Worm (Caenorhabditis elegans) whole organism, dauer: Measurements from ENCODE around the gene K02B2.6.

Experiments used
- unc-62 ChIP-seq: sonication (generic microtip); optimal IDR thresholded peaks from 2 replicates; lab custom pipeline; 2017; ENCODE audit warnings: missing biosample characterization, missing genetic modification reagents, missing genetic modification characterization

Gene K02B2.6

DNA sequence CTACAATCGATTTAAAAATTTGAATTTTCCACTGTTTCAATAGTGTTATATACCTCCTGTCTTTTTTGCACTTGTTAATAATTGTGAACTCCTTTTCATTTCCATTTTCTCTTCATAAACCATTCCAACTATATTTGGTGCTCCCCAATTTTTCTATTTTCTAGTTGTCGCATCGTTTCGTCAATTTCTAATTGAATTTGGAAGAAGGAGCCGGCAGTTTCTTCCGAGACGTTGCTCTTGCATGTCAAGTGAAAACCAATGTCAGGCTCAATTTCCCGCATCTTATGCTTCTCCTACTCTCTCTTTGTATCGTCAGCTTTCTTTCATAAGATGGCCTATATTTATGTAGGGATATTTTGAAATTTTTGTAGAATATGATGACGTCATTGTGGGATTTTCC is 34.3 kb downstream of the K02B2.6 start:
- no peak for TF ChIP-seq unc-62 (GFP tag; lab: Kevin White, UChicago)

DNA sequence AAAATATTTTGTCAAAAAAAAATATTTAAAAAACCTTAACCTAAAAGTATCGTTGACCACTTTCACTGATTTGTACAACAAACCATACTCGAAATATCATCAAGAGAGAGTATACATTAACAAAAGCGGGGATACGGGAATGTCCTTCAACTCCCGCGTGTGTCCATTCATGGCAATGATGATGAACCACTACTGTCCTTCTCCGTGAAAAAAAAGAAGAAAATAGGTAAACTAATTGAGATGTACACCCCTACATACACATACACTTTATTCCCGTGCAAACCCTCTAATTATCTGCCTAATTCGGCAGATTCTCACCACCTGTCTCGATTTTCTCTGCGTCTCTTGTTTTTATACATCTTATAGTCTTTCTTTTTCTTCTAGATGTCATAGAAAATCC is 35.4 kb downstream of the K02B2.6 start:
- no peak for TF ChIP-seq unc-62 (GFP tag; lab: Kevin White, UChicago)

DNA sequence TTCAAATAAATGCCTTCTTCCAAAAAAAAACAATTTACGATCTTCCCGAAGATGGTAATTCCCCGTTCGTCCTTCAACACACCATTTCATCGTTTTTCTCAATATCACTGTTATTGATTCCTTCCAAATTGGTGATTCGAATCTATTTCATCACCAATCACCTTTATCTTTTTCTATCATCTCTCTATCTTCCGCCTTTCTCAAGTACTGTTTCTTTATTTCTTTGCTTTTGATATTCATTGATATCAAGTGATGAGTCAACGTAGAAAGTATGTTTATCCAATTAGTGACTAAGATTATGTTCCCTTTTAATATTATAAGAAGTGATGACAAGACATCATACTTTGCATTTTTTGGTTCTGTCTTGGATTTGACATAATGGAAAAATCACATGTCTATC is 37.8 kb downstream of the K02B2.6 start:
- TF ChIP-seq unc-62 (GFP tag; lab: Kevin White, UChicago): no peak

DNA sequence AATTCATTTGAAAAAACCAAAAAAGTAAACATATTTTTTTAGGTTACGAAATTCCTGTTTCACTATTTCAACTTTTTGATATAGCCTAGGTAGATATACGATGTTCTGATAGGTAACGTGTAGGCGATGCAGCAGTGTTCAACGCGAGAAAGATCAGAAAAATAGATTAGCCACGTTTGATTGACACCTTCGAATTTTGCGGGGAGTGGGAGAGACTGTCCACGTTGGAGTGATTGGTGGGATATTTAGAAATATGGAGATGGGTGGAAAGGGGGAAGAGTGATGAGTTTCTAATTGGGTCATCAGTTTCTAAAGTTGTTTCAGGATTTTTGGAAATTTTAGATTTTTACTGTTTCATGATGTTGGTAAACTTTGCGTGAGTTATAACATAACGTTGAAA is 39.0 kb downstream of the K02B2.6 start:
- no peak for TF ChIP-seq unc-62 (GFP tag; lab: Kevin White, UChicago)

DNA sequence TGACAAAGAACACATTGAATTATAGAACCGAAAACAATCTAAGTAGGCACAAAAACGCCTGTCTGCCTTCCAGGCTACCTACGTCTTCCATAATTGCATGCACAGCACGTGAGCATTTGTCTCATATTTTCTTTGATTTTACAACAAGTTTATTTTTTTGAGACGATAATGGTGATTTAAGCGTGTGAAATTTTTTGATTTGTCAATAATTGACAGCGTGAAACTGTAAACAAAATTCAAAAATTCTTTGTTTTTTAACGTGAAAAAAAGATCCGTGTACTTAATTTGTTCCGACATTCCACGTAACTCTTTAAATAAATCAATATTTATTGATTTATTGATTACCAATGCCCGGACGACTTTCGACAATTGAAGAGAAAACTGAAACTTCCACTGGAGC is 45.0 kb downstream of the K02B2.6 start, which contains the start of gene dhhc-13:
TSS of gene dhhc-13 (plus strand) at position 301 of the 400 bp plus-strand sequence.
- TF ChIP-seq unc-62 (GFP tag; lab: Kevin White, UChicago): no peak

DNA sequence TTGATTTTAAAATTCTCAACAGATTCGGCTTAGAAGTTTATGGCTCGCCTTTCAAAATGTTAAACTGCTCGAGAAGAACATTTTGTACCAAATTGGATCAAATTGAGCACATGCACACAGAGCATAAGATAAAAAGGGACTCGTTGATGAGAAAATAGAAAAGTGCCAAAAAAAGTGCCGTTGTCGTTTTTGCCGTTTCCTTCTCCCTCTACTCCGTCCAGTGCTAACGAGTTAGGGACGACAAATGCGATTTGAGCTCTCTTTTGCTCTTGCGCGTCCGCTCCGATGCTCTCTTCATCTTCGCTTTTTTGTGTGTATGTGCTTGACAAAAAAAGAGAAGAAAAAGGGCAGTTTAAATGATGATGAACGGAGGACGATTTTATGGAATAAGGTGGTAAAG is 46.9 kb downstream of the K02B2.6 start:
- no peak for TF ChIP-seq unc-62 (GFP tag; lab: Kevin White, UChicago)
